Worm (Caenorhabditis elegans): ENCODE data around the gene ptr-6.

The ptr-6 gene

DNA sequence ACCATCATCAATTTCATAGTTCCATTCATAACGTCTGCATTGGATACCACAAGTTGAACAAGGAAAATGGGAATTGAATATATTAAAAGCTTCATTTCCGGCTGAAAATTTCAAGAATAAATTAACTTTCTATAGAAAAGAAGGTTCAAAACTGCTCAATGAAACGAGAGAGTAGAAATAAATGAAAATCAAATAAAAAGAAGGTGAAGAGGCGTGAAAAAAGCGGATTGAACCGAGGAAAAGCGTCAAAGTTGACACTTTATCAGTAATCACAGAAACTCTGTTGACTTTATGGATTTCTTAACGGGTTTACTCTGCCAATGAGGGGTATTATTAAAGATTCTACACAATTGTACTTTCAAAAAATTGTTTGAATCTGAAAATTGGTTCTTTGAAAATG is 8.3 kb downstream of the ptr-6 start, which contains the start of gene pho-4:
Gene pho-4 (minus strand): TSS at position 101 of the 400 bp plus-strand sequence.
- TF ChIP-seq egl-27 (tag; optimal IDR thresholded peaks at IDR 0.05) (no peak), lin-13 (GFP tag; optimal IDR thresholded peaks at IDR 0.05) (no peak), mbf-1 (tag; optimal IDR thresholded peaks at IDR 0.05) (no peak), mab-5 (tag; optimal IDR thresholded peaks at IDR 0.05) (no peak), nhr-6 (tag; optimal IDR thresholded peaks at IDR 0.05) (no peak), mdl-1 (tag; optimal IDR thresholded peaks at IDR 0.05) (no peak), aly-2 (tag; optimal IDR thresholded peaks at IDR 0.05) (no peak), ztf-1 (GFP tag; conservative IDR thresholded peaks at IDR 0.05) (no peak), ceh-82 (tag; optimal IDR thresholded peaks at IDR 0.05) (no peak), alr-1 (tag; optimal IDR thresholded peaks at IDR 0.05) (no peak), gmeb-1 (tag; optimal IDR thresholded peaks at IDR 0.05) (no peak), nhr-10 (tag; optimal IDR thresholded peaks at IDR 0.05) (no peak), unc-39 (tag; optimal IDR thresholded peaks at IDR 0.05) (no peak), C34F6.9 (tag; optimal IDR thresholded peaks at IDR 0.05) (no peak), F13H6.1 (tag; optimal IDR thresholded peaks at IDR 0.05) (no peak)

DNA sequence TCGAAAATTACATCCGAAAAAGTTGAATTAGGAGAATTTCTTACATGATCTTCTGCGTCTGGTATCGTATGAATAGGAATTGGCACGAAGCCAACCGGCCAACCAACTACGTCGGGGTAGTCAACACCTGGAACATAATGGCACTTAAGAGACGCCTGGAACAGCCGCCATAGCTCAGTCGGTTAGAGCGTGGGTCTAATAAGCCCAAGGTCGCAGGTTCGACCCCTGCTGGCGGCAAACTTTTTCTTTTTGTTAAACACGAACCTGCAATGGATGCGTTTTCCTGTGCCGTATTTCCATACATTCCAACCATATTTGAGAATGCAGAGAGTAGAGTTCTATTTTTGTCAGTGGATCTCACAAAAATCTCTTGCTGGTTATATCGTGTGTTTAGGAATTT is 8.9 kb downstream of the ptr-6 start:
- TF ChIP-seq nhr-129 (tag; optimal IDR thresholded peaks at IDR 0.05) (peak; percentile 47), gmeb-1 (tag; optimal IDR thresholded peaks at IDR 0.05) (peak; percentile 24), sma-9 (GFP tag; optimal IDR thresholded peaks at IDR 0.05) (peak; percentile 22), sma-9 (tag; optimal IDR thresholded peaks at IDR 0.05) (no peak), lsy-2 (tag; optimal IDR thresholded peaks at IDR 0.05) (no peak)

DNA sequence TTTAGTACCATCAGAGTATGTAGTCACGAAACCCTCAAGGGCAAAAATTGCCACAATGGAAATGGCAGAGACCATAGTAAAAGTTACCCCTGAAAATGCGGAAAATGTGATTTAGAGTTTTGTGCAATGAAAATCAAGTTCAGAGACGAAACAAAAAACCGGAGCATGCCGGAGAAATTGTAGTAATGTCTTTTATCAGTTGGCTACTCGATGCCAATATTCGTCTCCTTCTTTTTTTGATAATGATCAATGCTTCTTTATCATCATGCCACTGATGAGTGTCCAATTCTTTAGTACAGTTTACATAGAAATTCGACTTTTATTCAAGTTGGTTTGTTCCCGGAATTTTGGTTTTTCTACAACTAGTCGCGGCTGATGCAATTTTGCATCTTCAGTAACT is 10.9 kb downstream of the ptr-6 start, which contains the start of gene pho-1:
Gene pho-1 (minus strand): TSS at position 89 of the 400 bp plus-strand sequence.
- no peak for TF ChIP-seq nhr-12 (tag; optimal IDR thresholded peaks at IDR 0.05)
- TF ChIP-seq fos-1 (tag; optimal IDR thresholded peaks at IDR 0.05) = peak; percentile 82

DNA sequence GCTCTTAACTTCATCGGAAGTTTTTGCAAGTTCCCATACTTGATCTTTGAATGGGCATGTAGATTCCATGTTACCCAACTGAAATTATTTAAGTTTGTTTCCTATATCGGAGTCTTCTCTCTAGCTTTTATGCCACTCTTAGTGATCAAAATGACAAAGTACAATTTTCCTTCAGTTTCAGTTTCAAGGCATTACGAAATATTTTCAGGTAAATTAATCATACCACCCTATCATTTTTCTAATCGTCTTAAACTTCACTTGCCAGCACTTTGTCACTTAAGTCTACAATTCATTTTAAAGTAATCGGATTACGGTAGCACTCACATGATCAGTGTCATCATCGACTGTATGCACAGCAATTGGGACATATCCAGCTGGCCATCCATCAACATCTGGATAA is 11.9 kb downstream of the ptr-6 start:
- no peak for TF ChIP-seq C34F6.9 (tag; optimal IDR thresholded peaks at IDR 0.05)

DNA sequence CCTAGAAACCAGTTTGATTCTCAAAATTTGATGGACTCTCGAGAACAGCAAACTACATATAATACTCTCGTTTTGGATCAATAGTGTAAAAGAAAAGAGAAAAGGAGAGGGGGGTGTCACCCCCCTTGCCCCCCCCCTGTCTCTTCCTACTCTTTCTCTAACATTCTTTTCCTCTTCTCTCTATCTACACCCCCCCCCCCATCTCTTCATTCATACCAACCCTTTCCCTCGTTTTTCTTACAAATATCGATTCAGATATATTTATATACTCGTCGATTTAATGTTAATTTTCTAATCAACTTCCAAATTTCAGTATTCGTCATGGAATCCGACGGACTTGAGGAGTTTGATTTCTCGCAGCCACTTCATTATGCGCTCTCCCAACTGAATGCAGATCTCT is 15.5 kb downstream of the ptr-6 start, which contains the start of gene EGAP2.1:
Gene EGAP2.1 (plus strand): TSS at position 301 of the 400 bp plus-strand sequence.
- TF ChIP-seq F13H6.1 (tag; optimal IDR thresholded peaks at IDR 0.05) (no peak), nhr-10 (tag; optimal IDR thresholded peaks at IDR 0.05) (no peak), lsy-2 (tag; optimal IDR thresholded peaks at IDR 0.05) (no peak), sma-3 (GFP tag; optimal IDR thresholded peaks at IDR 0.05) (no peak), lin-13 (GFP tag; optimal IDR thresholded peaks at IDR 0.05) (no peak), nhr-129 (tag; optimal IDR thresholded peaks at IDR 0.05) (no peak), dmd-4 (tag; optimal IDR thresholded peaks at IDR 0.05) (no peak), lin-11 (tag; optimal IDR thresholded peaks at IDR 0.05) (no peak)

DNA sequence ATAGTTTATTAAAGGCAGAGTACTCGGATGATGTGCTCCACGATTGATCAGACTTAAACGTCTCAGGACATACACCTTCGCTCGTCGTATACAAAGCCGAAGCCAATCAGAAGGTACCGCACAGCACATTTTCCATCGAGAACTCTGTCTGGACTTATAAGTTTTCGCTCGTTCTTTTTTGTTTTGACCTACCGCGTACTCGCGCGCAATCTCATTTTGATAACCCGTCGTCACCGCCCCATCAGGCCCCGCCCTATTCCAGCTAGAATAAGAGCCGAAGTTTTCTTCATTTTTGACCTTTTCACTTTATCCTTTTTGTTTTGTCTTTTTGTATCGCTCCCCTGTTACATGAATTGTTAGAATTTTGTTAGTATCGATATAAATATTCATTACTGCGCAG is 17.0 kb downstream of the ptr-6 start, which contains the start of gene EGAP2.2:
Gene EGAP2.2 (plus strand): TSS at position 301 of the 400 bp plus-strand sequence.
- TF ChIP-seq alr-1 (tag; optimal IDR thresholded peaks at IDR 0.05) (no peak), lin-13 (GFP tag; optimal IDR thresholded peaks at IDR 0.05) (no peak), gmeb-1 (tag; optimal IDR thresholded peaks at IDR 0.05) (no peak), sma-3 (GFP tag; optimal IDR thresholded peaks at IDR 0.05) (no peak)

DNA sequence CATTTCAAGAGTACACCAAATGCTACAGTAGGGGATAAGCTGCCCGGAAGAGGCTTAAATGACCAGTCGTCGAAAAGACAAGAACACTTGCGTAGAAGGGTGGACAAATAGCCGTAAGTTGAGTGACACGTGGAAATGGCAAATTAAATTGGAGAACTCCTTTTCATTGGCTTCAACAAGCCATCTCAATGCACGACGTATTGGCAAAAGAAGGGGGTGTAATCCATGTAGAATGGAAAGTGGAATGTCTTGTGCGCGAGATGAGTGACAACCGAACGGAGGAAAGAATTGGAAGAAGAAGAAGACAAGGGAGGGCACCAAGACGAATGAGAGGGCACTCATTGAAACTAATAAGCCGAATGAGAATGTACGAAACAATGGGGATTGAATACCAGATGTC is 18.0 kb downstream of the ptr-6 start:
- TF ChIP-seq R02D3.7 (tag; optimal IDR thresholded peaks at IDR 0.05) (no peak), unc-62 (GFP tag; optimal IDR thresholded peaks at IDR 0.05) (no peak), sma-9 (GFP tag; optimal IDR thresholded peaks at IDR 0.05) (no peak), sma-9 (tag; optimal IDR thresholded peaks at IDR 0.05) (no peak), unc-55 (GFP tag; optimal IDR thresholded peaks at IDR 0.05) (no peak), sem-4 (tag; optimal IDR thresholded peaks at IDR 0.05) (no peak), ama-1 (optimal IDR thresholded peaks at IDR 0.05) (no peak), blmp-1 (tag; optimal IDR thresholded peaks at IDR 0.05; ENCODE audit: insufficient read depth) (no peak), alr-1 (tag; optimal IDR thresholded peaks at IDR 0.05) (no peak)

Measured in whole organism, L2 larva.